Worm (Caenorhabditis elegans) whole organism, mixed stage, embryonic: ENCODE results near the gene tsp-16.
A peak's percentile ranks its signal among the peaks of the same experiment; 100 is the strongest.

ENCODE experiments used
- blmp-1 ChIP-seq: fragments of 150-350 bp; optimal IDR thresholded peaks from 2 replicates; lab custom pipeline; 2014; ENCODE audit warnings: missing biosample characterization, missing genetic modification characterization
- ces-1 ChIP-seq: fragments of 150-350 bp; optimal IDR thresholded peaks from 2 replicates; lab custom pipeline; 2014; ENCODE audit warnings: missing biosample characterization, missing genetic modification reagents, missing genetic modification characterization
- elt-1 ChIP-seq: sonication (generic microtip); optimal IDR thresholded peaks from 2 replicates; lab custom pipeline; 2017; ENCODE audit warnings: missing genetic modification characterization, mild to moderate bottlenecking, missing compliant biosample characterization, antibody characterized with exemption, moderate library complexity, borderline replicate concordance; ENCODE audit not compliant: insufficient read depth
- elt-3 ChIP-seq: fragments of 150-350 bp; optimal IDR thresholded peaks from 2 replicates; lab custom pipeline; 2014; ENCODE audit warnings: missing biosample characterization, missing genetic modification characterization
- flh-1 ChIP-seq: fragments of 200-800 bp; sonication (Bioruptor generic); optimal IDR thresholded peaks from 2 replicates; lab custom pipeline; 2018; ENCODE audit warnings: mild to moderate bottlenecking, missing genetic modification characterization, moderate library complexity, missing compliant biosample characterization
- ham-2 ChIP-seq: fragments of 200-800 bp; sonication (Bioruptor generic); optimal IDR thresholded peaks from 2 replicates; lab custom pipeline; 2018; ENCODE audit warnings: mild to moderate bottlenecking, missing genetic modification characterization, missing compliant biosample characterization
- hlh-1 ChIP-seq: fragments of 150-350 bp; optimal IDR thresholded peaks from 2 replicates; lab custom pipeline; 2014; ENCODE audit warnings: missing biosample characterization, missing genetic modification reagents, missing genetic modification characterization
- lin-13 ChIP-seq: fragments of 150-350 bp; optimal IDR thresholded peaks from 2 replicates; lab custom pipeline; 2014; ENCODE audit warnings: missing biosample characterization, missing genetic modification characterization
- mab-5 ChIP-seq: fragments of 150-350 bp; optimal IDR thresholded peaks from 2 replicates; lab custom pipeline; 2014; ENCODE audit warnings: missing biosample characterization, missing genetic modification characterization
- mls-2 ChIP-seq: sonication (generic microtip); optimal IDR thresholded peaks from 2 replicates; lab custom pipeline; 2016; ENCODE audit warnings: mild to moderate bottlenecking, missing genetic modification characterization, moderate library complexity, missing compliant biosample characterization
- nhr-2 ChIP-seq: fragments of 150-350 bp; optimal IDR thresholded peaks from 2 replicates; lab custom pipeline; 2014; ENCODE audit warnings: missing biosample characterization, missing genetic modification characterization
- nhr-237 ChIP-seq: fragments of 150-350 bp; optimal IDR thresholded peaks from 2 replicates; lab custom pipeline; 2014; ENCODE audit warnings: missing biosample characterization, missing genetic modification characterization
- pha-4 ChIP-seq: fragments of 150-350 bp; optimal IDR thresholded peaks from 2 replicates; lab custom pipeline; 2018; ENCODE audit warnings: missing biosample characterization, missing genetic modification reagents, missing genetic modification characterization
- sem-2 ChIP-seq: fragments of 200-800 bp; sonication (Bioruptor generic); optimal IDR thresholded peaks from 2 replicates; lab custom pipeline; 2018; ENCODE audit warnings: mild to moderate bottlenecking, missing genetic modification characterization, missing compliant biosample characterization
- snpc-4 ChIP-seq: fragments of 150-350 bp; optimal IDR thresholded peaks from 2 replicates; lab custom pipeline; 2014; ENCODE audit warnings: missing biosample characterization, missing genetic modification characterization
- sptf-1 ChIP-seq: sonication (generic microtip); optimal IDR thresholded peaks from 2 replicates; lab custom pipeline; 2017; ENCODE audit warnings: mild to moderate bottlenecking, missing genetic modification characterization, moderate library complexity, missing compliant biosample characterization
- unc-120 ChIP-seq: sonication (generic microtip); optimal IDR thresholded peaks from 2 replicates; lab custom pipeline; 2017; ENCODE audit warnings: missing genetic modification characterization, missing compliant biosample characterization; ENCODE audit not compliant: poor library complexity, severe bottlenecking
- unc-62 ChIP-seq: fragments of 150-350 bp; optimal IDR thresholded peaks from 2 replicates; lab custom pipeline; 2014; ENCODE audit warnings: missing biosample characterization, missing genetic modification reagents, missing genetic modification characterization
- zip-8 ChIP-seq: fragments of 150-350 bp; optimal IDR thresholded peaks from 2 replicates; lab custom pipeline; 2014; ENCODE audit warnings: missing biosample characterization, missing genetic modification characterization

Gene tsp-16

DNA sequence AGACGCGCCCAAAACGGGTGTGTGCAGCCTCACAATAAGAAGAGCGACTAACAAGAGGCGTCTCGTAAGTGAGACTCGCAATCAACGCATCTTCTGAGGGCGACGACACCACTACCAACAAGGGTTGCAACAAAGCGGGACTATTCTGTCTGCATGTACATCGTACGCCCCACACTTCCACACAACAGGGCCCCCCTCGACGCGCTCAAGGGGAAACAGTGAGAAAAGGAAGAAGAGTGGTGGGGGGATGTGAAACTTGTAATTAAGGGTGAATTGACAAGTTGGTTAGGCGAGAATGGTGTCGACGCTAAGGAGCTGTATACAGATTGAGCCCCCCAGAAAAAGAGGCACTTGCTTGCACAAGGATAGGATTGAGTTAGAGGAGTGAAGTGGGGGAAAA lies 43.1 kb downstream of the tsp-16 start:
- TF ChIP-seq blmp-1 (tag; lab: Kevin White, UChicago), result no peak
- TF ChIP-seq ces-1 (GFP tag; lab: Kevin White, UChicago), result peak; percentile 67
- no peak for TF ChIP-seq elt-3
- peak; percentile 19 for TF ChIP-seq sptf-1 (tag; lab: Kevin White, UChicago)
- TF ChIP-seq flh-1 (GFP tag; lab: Kevin White, UChicago), result no peak
- peak; percentile 50 for TF ChIP-seq mls-2
- no peak for TF ChIP-seq hlh-1 (tag; lab: Kevin White, UChicago)
- TF ChIP-seq ham-2, result no peak

ce11 chrX:6946789-6947188 lies 49.6 kb downstream of the tsp-16 start:
- no peak for TF ChIP-seq zip-8
- no peak for TF ChIP-seq nhr-2 (tag; lab: Kevin White, UChicago)
- TF ChIP-seq lin-13 (tag; lab: Kevin White, UChicago), result no peak
- no peak for TF ChIP-seq elt-1 (tag; lab: Kevin White, UChicago)
- TF ChIP-seq unc-120, result no peak
- TF ChIP-seq snpc-4 (tag; lab: Kevin White, UChicago), result no peak
- TF ChIP-seq sem-2 (GFP tag; lab: Kevin White, UChicago), result no peak
- no peak for TF ChIP-seq mab-5 (tag; lab: Kevin White, UChicago)
- no peak for TF ChIP-seq nhr-237 (tag; lab: Kevin White, UChicago)
- no peak for TF ChIP-seq sptf-1 (tag; lab: Kevin White, UChicago)
- no peak for TF ChIP-seq hlh-1 (tag; lab: Kevin White, UChicago)
- no peak for TF ChIP-seq pha-4 (tag; lab: Kevin White, UChicago)
- TF ChIP-seq unc-62 (GFP tag; lab: Kevin White, UChicago), result no peak
